Fruit fly (Drosophila melanogaster) whole organism, prepupa: ENCODE data around the gene CG6938.

Source experiments
- CG11902 ChIP-seq: fragments of 200-800 bp; sonication (Bioruptor generic); optimal IDR thresholded peaks from 3 replicates; lab custom pipeline; 2016; ENCODE audit warnings: missing biosample characterization, missing genetic modification characterization
- CG31627 ChIP-seq: fragments of 200-800 bp; sonication (Bioruptor generic); optimal IDR thresholded peaks from 3 replicates; lab custom pipeline; 2016; ENCODE audit warnings: missing biosample characterization, missing genetic modification characterization
- esn ChIP-seq: fragments of 200-800 bp; sonication (Bioruptor generic); optimal IDR thresholded peaks from 2 replicates; lab custom pipeline; 2016; ENCODE audit warnings: missing biosample characterization, mild to moderate bottlenecking, missing genetic modification characterization, moderate library complexity
- fkh ChIP-seq: fragments of 200-800 bp; sonication (Bioruptor generic); optimal IDR thresholded peaks from 3 replicates; lab custom pipeline; 2017; ENCODE audit warnings: missing biosample characterization, mild to moderate bottlenecking, missing genetic modification characterization, moderate library complexity

- TF ChIP-seq CG11902 (no peak), CG31627 (GFP tag; lab: Kevin White, UChicago) (no peak), fkh (no peak), esn (GFP tag; lab: Kevin White, UChicago) (no peak)
These were observed 18.6 kb upstream of the CG6938 start, which contains the start of gene prc for dm6 chr3L:11966104-11966503.
